Worm (Caenorhabditis elegans) whole organism, L2 larva: ENCODE data around the gene M18.6.

Experiments
- alr-1 ChIP-seq: fragments of 150-350 bp; optimal IDR thresholded peaks from 2 replicates; lab custom pipeline; 2014; ENCODE audit warnings: missing biosample characterization, missing genetic modification characterization
- nhr-12 ChIP-seq: fragments of 150-350 bp; optimal IDR thresholded peaks from 2 replicates; lab custom pipeline; 2014; ENCODE audit warnings: missing biosample characterization, missing genetic modification characterization
- nhr-237 ChIP-seq: fragments of 150-350 bp; optimal IDR thresholded peaks from 2 replicates; lab custom pipeline; 2014; ENCODE audit warnings: missing biosample characterization, missing genetic modification characterization
- nhr-25 ChIP-seq: fragments of 150-350 bp; sonication (generic microtip); optimal IDR thresholded peaks from 3 replicates; lab custom pipeline; 2014; ENCODE audit warnings: missing biosample characterization, missing genetic modification characterization
- nhr-6 ChIP-seq: fragments of 150-350 bp; optimal IDR thresholded peaks from 2 replicates; lab custom pipeline; 2014; ENCODE audit warnings: missing biosample characterization, missing genetic modification characterization
- nhr-77 ChIP-seq: fragments of 150-350 bp; optimal IDR thresholded peaks from 2 replicates; lab custom pipeline; 2014; ENCODE audit warnings: missing biosample characterization, missing genetic modification characterization

ce11 chrIV:12089551-12089950, 31.6 kb upstream of the M18.6 start, which contains the start of gene F11A10.6:
- TF ChIP-seq nhr-77 (tag; lab: Kevin White, UChicago): no peak
- no peak for TF ChIP-seq nhr-237 (tag; lab: Kevin White, UChicago)
- TF ChIP-seq nhr-12 (tag; lab: Kevin White, UChicago): no peak
- no peak for TF ChIP-seq alr-1
- no peak for TF ChIP-seq nhr-25
- TF ChIP-seq nhr-6 (tag; lab: Kevin White, UChicago): no peak
